Fruit fly (Drosophila melanogaster): Measurements from ENCODE around the gene PGRP-LD.

dm6 chr3L:5787476-5787875 is 7.6 kb downstream of the PGRP-LD start:
- TF ChIP-seq aop (GFP tag; IDR thresholded peaks at IDR 0.05) (no peak), Awh (GFP tag; IDR thresholded peaks at IDR 0.05) (peak; percentile 84), CG12071 (GFP tag; optimal IDR thresholded peaks at IDR 0.05) (no peak), Hmx (GFP tag; optimal IDR thresholded peaks at IDR 0.05) (no peak), CTCF (GFP tag; optimal IDR thresholded peaks at IDR 0.05) (no peak), Dip3 (GFP tag; optimal IDR thresholded peaks at IDR 0.05) (no peak)
